Fruit fly (Drosophila melanogaster): Measurements from ENCODE around the gene bc10.

Gene bc10

DNA sequence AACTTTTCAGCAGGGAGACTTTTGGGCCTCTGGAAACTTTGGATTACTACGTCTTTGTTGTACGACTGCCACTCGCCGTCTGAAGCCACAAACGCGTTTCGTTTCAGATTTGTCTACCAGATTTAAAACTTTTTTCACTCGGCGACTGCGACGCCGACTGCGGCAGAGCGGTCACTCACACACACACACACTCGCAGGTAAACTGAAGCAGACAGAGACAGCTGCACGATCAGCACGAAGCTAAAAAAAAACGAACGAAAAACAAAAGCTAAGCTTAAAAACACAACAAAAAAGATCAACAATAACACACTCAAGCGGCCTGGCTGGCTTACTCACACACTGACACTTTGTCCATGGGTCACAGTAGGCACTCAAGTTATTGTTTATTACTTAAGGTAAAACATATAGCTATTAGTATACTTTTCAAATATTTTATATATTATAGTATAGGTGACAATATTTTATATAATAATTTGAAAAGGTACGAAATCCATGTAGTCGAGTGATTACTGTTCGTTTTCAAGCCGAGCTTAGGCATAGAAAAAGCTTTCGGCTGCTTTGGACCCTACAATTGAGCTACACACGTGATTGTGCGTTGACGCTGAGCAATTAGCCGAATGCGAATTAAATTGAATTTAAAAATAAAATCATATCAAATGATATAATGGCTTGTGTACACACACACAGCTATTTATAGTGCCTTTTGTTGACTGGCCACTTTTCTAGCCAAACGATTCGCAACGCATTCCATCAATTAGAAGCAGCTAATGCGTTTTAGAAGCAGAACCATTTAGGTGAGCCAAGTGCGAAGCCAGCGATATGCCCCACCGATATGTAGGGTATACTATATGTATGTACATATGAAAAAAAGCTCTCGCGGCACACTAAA, 12.5 kb downstream of the bc10 start, which contains the start of gene Msr-110 (continued):
- TF ChIP-seq Hr78 (GFP tag; optimal IDR thresholded peaks at IDR 0.05) (peak in 1 of 2 experiments; percentile 55), ac (GFP tag; optimal IDR thresholded peaks at IDR 0.05) (no peak), dan (GFP tag; IDR thresholded peaks at IDR 0.05) (peak; percentile 35; the same call in 1 of the 2 replicates), Lhr (GFP tag; optimal IDR thresholded peaks at IDR 0.05) (peak; percentile 41), slp2 (GFP tag; optimal IDR thresholded peaks at IDR 0.05) (peak; percentile 80), CG8089 (GFP tag; optimal IDR thresholded peaks at IDR 0.05) (peak; percentile 69), CG6654 (GFP tag; optimal IDR thresholded peaks at IDR 0.05) (peak; percentile 67), CG6854 (GFP tag; optimal IDR thresholded peaks at IDR 0.05) (peak; percentile 85), salm (tag; optimal IDR thresholded peaks at IDR 0.05) (peak; percentile 78), CG11504 (tag; optimal IDR thresholded peaks at IDR 0.05) (peak; percentile 94), pzg (GFP tag; optimal IDR thresholded peaks at IDR 0.05) (no peak), pnt (GFP tag; optimal IDR thresholded peaks at IDR 0.05) (peak; percentile 55), CG12391 (tag; optimal IDR thresholded peaks at IDR 0.05) (peak; percentile 89), chm (GFP tag; IDR thresholded peaks at IDR 0.05) (peak; percentile 28; the same call in 1 of the 2 replicates), Bdp1 (GFP tag; optimal IDR thresholded peaks at IDR 0.05) (peak; percentile 61), ssp (GFP tag; IDR thresholded peaks at IDR 0.05) (peak; percentile 83), chinmo (GFP tag; IDR thresholded peaks at IDR 0.05; ENCODE audit: partially characterized antibody) (peak; percentile 82; the same call in 1 of the 4 replicates), Med (GFP tag) (peak; percentile 95), pb (GFP tag; optimal IDR thresholded peaks at IDR 0.05) (peak; percentile 66), sug (tag; optimal IDR thresholded peaks at IDR 0.05) (peak; percentile 86), Blimp-1 (GFP tag; optimal IDR thresholded peaks at IDR 0.05) (peak; percentile 88), CG17361 (GFP tag; IDR thresholded peaks at IDR 0.05) (peak; percentile 93), Drgx (GFP tag; IDR thresholded peaks at IDR 0.05) (peak; percentile 97), CG6813 (GFP tag; optimal IDR thresholded peaks at IDR 0.05) (peak; percentile 83), wdn (GFP tag; IDR thresholded peaks at IDR 0.05) (peak; percentile 64; the same call in 1 of the 2 replicates), chif (GFP tag; optimal IDR thresholded peaks at IDR 0.05) (peak; percentile 49 to 79), Dip3 (GFP tag; optimal IDR thresholded peaks at IDR 0.05) (peak; percentile 70), btn (GFP tag; optimal IDR thresholded peaks at IDR 0.05) (peak; percentile 66), lola (GFP tag; optimal IDR thresholded peaks at IDR 0.05) (peak in 1 of 3 experiments; percentile 41), crol (GFP tag; IDR thresholded peaks at IDR 0.05) (no peak), lbe (GFP tag; optimal IDR thresholded peaks at IDR 0.05) (peak; percentile 58), pita (GFP tag; optimal IDR thresholded peaks at IDR 0.05) (no peak), CG8290 (GFP tag; optimal IDR thresholded peaks at IDR 0.05) (peak; percentile 37), CG8290 (tag; optimal IDR thresholded peaks at IDR 0.05) (peak in 1 of 2 experiments; percentile 83), CG2875 (GFP tag; optimal IDR thresholded peaks at IDR 0.05) (peak; percentile 64), tap (tag; optimal IDR thresholded peaks at IDR 0.05) (peak; percentile 89), CG7928 (GFP tag; optimal IDR thresholded peaks at IDR 0.05) (peak; percentile 60), vfl (GFP tag; optimal IDR thresholded peaks at IDR 0.05) (peak; percentile 39), CG18619 (GFP tag; optimal IDR thresholded peaks at IDR 0.05) (peak; percentile 82), emc (GFP tag; optimal IDR thresholded peaks at IDR 0.05) (peak; percentile 68), caup (GFP tag; optimal IDR thresholded peaks at IDR 0.05; ENCODE audit: severe bottlenecking) (peak; percentile 85), Meics (GFP tag; optimal IDR thresholded peaks at IDR 0.05) (peak; percentile 92), D19A (tag; optimal IDR thresholded peaks at IDR 0.05) (peak; percentile 84), CG7372 (GFP tag; IDR thresholded peaks at IDR 0.05) (peak; percentile 85), CG11560 (tag; IDR thresholded peaks at IDR 0.05) (peak; percentile 84), Lim3 (GFP tag; IDR thresholded peaks at IDR 0.05) (0 out of 2 replicates have a peak, but pooled peaks have one; percentile 48), prd (optimal IDR thresholded peaks at IDR 0.05) (no peak), prd (GFP tag; IDR thresholded peaks at IDR 0.05) (peak; percentile 89)
